Fruit fly (Drosophila melanogaster): Measurements from ENCODE around the gene ppk5.

The ppk5 gene

dm6 chr3L:21516716-21517266, 17.7 kb upstream of the ppk5 start (continued):
- TF ChIP-seq peb (GFP tag; IDR thresholded peaks at IDR 0.05) (no peak), ci (GFP tag; IDR thresholded peaks at IDR 0.05) (no peak), CG12769 (tag; optimal IDR thresholded peaks at IDR 0.05) (no peak), prd (optimal IDR thresholded peaks at IDR 0.05) (no peak), prd (GFP tag; IDR thresholded peaks at IDR 0.05) (no peak), CG2889 (GFP tag; IDR thresholded peaks at IDR 0.05) (no peak), btn (GFP tag; optimal IDR thresholded peaks at IDR 0.05) (no peak), chif (GFP tag; optimal IDR thresholded peaks at IDR 0.05) (no peak), CG7963 (GFP tag; IDR thresholded peaks at IDR 0.05; ENCODE audit: partially characterized antibody) (no peak), CG11696 (GFP tag; IDR thresholded peaks at IDR 0.05) (no peak), Meics (GFP tag; optimal IDR thresholded peaks at IDR 0.05) (no peak), CoRest (tag; optimal IDR thresholded peaks at IDR 0.05) (peak; percentile 36), H15 (GFP tag; IDR thresholded peaks at IDR 0.05) (no peak), NC2α (GFP tag; optimal IDR thresholded peaks at IDR 0.05) (no peak), CG3838 (GFP tag; optimal IDR thresholded peaks at IDR 0.05) (no peak), CG3995 (GFP tag; optimal IDR thresholded peaks at IDR 0.05) (no peak), sens (GFP tag) (peak; percentile 86), abd-A (tag; optimal IDR thresholded peaks at IDR 0.05) (no peak), Deaf1 (tag; optimal IDR thresholded peaks at IDR 0.05) (no peak), CG32767 (GFP tag; IDR thresholded peaks at IDR 0.05) (no peak), CG32772 (GFP tag; IDR thresholded peaks at IDR 0.05) (no peak), schlank (tag; optimal IDR thresholded peaks at IDR 0.05) (no peak), Myb (GFP tag; optimal IDR thresholded peaks at IDR 0.05) (peak; percentile 28), Atf3 (GFP tag; optimal IDR thresholded peaks at IDR 0.05) (no peak), Hr78 (GFP tag; optimal IDR thresholded peaks at IDR 0.05) (no peak), CG7745 (tag; optimal IDR thresholded peaks at IDR 0.05) (no peak), tx (GFP tag; optimal IDR thresholded peaks at IDR 0.05) (no peak), CG15269 (tag; optimal IDR thresholded peaks at IDR 0.05) (no peak), sob (GFP tag; IDR thresholded peaks at IDR 0.05) (no peak), CG7372 (GFP tag; IDR thresholded peaks at IDR 0.05) (no peak), CG2202 (tag; optimal IDR thresholded peaks at IDR 0.05) (no peak), Doc3 (GFP tag; IDR thresholded peaks at IDR 0.05; ENCODE audit: partially characterized antibody) (no peak), lmd (GFP tag; IDR thresholded peaks at IDR 0.05) (no peak), usp (GFP tag; optimal IDR thresholded peaks at IDR 0.05) (no peak), CG2712 (tag; optimal IDR thresholded peaks at IDR 0.05) (peak; percentile 29), rib (GFP tag; IDR thresholded peaks at IDR 0.05) (no peak), nerfin-1 (tag; optimal IDR thresholded peaks at IDR 0.05) (no peak), Scr (GFP tag; IDR thresholded peaks at IDR 0.05; ENCODE audit: partially characterized antibody) (no peak), CG11398 (GFP tag; optimal IDR thresholded peaks at IDR 0.05) (no peak), CG7987 (GFP tag; optimal IDR thresholded peaks at IDR 0.05) (no peak), CG2678 (tag; optimal IDR thresholded peaks at IDR 0.05) (no peak), CG30020 (tag; optimal IDR thresholded peaks at IDR 0.05) (peak; percentile 53), CG10431 (GFP tag; optimal IDR thresholded peaks at IDR 0.05) (peak; percentile 85), sna (GFP tag; IDR thresholded peaks at IDR 0.05; ENCODE audit: partially characterized antibody) (no peak), ap (GFP tag; IDR thresholded peaks at IDR 0.05) (no peak), Nf-YB (GFP tag; optimal IDR thresholded peaks at IDR 0.05) (peak; percentile 7), CG5245 (GFP tag; optimal IDR thresholded peaks at IDR 0.05) (no peak), al (GFP tag; IDR thresholded peaks at IDR 0.05) (no peak), seq (GFP tag; IDR thresholded peaks at IDR 0.05) (no peak), CG8478 (optimal IDR thresholded peaks at IDR 0.05) (no peak), CG3847 (GFP tag; IDR thresholded peaks at IDR 0.05) (peak; percentile 37; the same call in 1 of the 2 replicates), CG11247 (GFP tag; IDR thresholded peaks at IDR 0.05) (no peak)

Data from whole organism, embryonic.